Fruit fly (Drosophila melanogaster) S2 (cell line): Measurements from ENCODE around the gene CG34112.

Source experiments
- CG8478 ChIP-seq: fragments of >200 bp; optimal IDR thresholded peaks from 2 replicates; lab custom pipeline; 2018
- CTCF ChIP-seq, 2 experiments: fragments of >200 bp; optimal IDR thresholded peaks; 2 replicates each; lab custom pipeline; 2018

- TF ChIP-seq CG8478 (lab: Kevin White, UChicago) (no peak), CTCF (optimal IDR thresholded peaks at IDR 0.05; lab: Kevin White, UChicago) (no peak)
Observed at dm6 chr3R:4400497-4400833, 6.4 kb upstream of the CG34112 start, which contains the start of gene CG14647.
